Fruit fly (Drosophila melanogaster) whole organism, prepupa: ENCODE data around the gene CG31687.

Experiments used
- Blimp-1 ChIP-seq: fragments of 200-800 bp; sonication (Bioruptor generic); optimal IDR thresholded peaks from 3 replicates; lab custom pipeline; 2017; ENCODE audit warnings: missing biosample characterization, missing genetic modification characterization, mild to moderate bottlenecking, moderate library complexity, missing genetic modification reagents
- CG10631 ChIP-seq: fragments of 200-800 bp; sonication (Bioruptor generic); optimal IDR thresholded peaks from 2 replicates; lab custom pipeline; 2016; ENCODE audit warnings: missing biosample characterization, missing genetic modification characterization
- CG10669 ChIP-seq: fragments of 200-800 bp; sonication (Bioruptor generic); optimal IDR thresholded peaks from 3 replicates; lab custom pipeline; 2018; ENCODE audit warnings: missing biosample characterization, mild to moderate bottlenecking, missing genetic modification characterization, moderate library complexity
- CG11762 ChIP-seq: fragments of 200-800 bp; sonication (Bioruptor generic); optimal IDR thresholded peaks from 3 replicates; lab custom pipeline; 2016; ENCODE audit warnings: missing biosample characterization, missing genetic modification characterization; ENCODE audit not compliant: insufficient read depth
- CG11902 ChIP-seq: fragments of 200-800 bp; sonication (Bioruptor generic); optimal IDR thresholded peaks from 3 replicates; lab custom pipeline; 2016; ENCODE audit warnings: missing biosample characterization, missing genetic modification characterization
- CG15336 ChIP-seq: fragments of 200-800 bp; sonication (Bioruptor generic); IDR thresholded peaks from 2 replicates; pipeline ENCODE4 v1.3.6; 2022; ENCODE audit warnings: missing biosample characterization, missing genetic modification characterization
- CG31627 ChIP-seq: fragments of 200-800 bp; sonication (Bioruptor generic); optimal IDR thresholded peaks from 3 replicates; lab custom pipeline; 2016; ENCODE audit warnings: missing biosample characterization, missing genetic modification characterization
- CG32006 ChIP-seq: fragments of 200-800 bp; sonication (Bioruptor generic); optimal IDR thresholded peaks from 3 replicates; lab custom pipeline; 2017; ENCODE audit warnings: missing biosample characterization, mild to moderate bottlenecking, missing genetic modification characterization
- CG34406 ChIP-seq: fragments of 200-800 bp; sonication (Bioruptor generic); optimal IDR thresholded peaks from 3 replicates; lab custom pipeline; 2016; ENCODE audit warnings: missing biosample characterization, missing genetic modification characterization
- CG3919 ChIP-seq: fragments of 200-800 bp; sonication (Bioruptor generic); optimal IDR thresholded peaks from 3 replicates; lab custom pipeline; 2016; ENCODE audit warnings: missing biosample characterization, missing genetic modification characterization
- CG4318 ChIP-seq: fragments of 200-800 bp; sonication (Bioruptor generic); optimal IDR thresholded peaks from 3 replicates; lab custom pipeline; 2017; ENCODE audit warnings: missing biosample characterization, mild to moderate bottlenecking, missing genetic modification characterization
- CG6163 ChIP-seq: fragments of 200-800 bp; sonication (Bioruptor generic); IDR thresholded peaks from 3 replicates; pipeline ENCODE4 v1.3.6; 2022; ENCODE audit warnings: missing biosample characterization, missing genetic modification characterization
- CG6808 ChIP-seq: fragments of 200-800 bp; sonication (Bioruptor generic); optimal IDR thresholded peaks from 3 replicates; lab custom pipeline; 2017; ENCODE audit warnings: missing biosample characterization, missing genetic modification characterization, mild to moderate bottlenecking, moderate library complexity, missing genetic modification reagents
- CG6854 ChIP-seq: fragments of 200-800 bp; sonication (Bioruptor generic); optimal IDR thresholded peaks from 2 replicates; lab custom pipeline; 2017; ENCODE audit warnings: missing biosample characterization, mild to moderate bottlenecking, missing genetic modification characterization
- CG7368 ChIP-seq: fragments of 200-800 bp; sonication (Bioruptor generic); optimal IDR thresholded peaks from 3 replicates; lab custom pipeline; 2016; ENCODE audit warnings: missing biosample characterization, missing genetic modification characterization
- CG8119 ChIP-seq: fragments of 200-800 bp; sonication (Bioruptor generic); IDR thresholded peaks from 3 replicates; pipeline ENCODE4 v1.3.6; 2022; ENCODE audit warnings: missing biosample characterization, missing genetic modification characterization
- Eip75B ChIP-seq: fragments of 200-800 bp; sonication (Bioruptor generic); optimal IDR thresholded peaks from 3 replicates; lab custom pipeline; 2016; ENCODE audit warnings: missing biosample characterization, missing genetic modification characterization
- Eip78C ChIP-seq: fragments of 200-800 bp; sonication (Bioruptor generic); peaks from one replicate; lab custom pipeline; 2016; ENCODE audit warnings: missing biosample characterization, missing genetic modification characterization
- Eip93F ChIP-seq: fragments of 200-800 bp; sonication (Bioruptor generic); optimal IDR thresholded peaks from 2 replicates; lab custom pipeline; 2016; ENCODE audit warnings: missing biosample characterization, mild to moderate bottlenecking, missing genetic modification characterization
- Ets21C ChIP-seq: fragments of 200-800 bp; sonication (Bioruptor generic); optimal IDR thresholded peaks from 3 replicates; lab custom pipeline; 2016; ENCODE audit warnings: missing biosample characterization, missing genetic modification characterization
- Gug ChIP-seq: fragments of 200-800 bp; sonication (Bioruptor generic); IDR thresholded peaks from 2 replicates; pipeline ENCODE4 v1.3.6; 2022; ENCODE audit warnings: missing biosample characterization, missing genetic modification characterization
- Hr4 ChIP-seq: fragments of 200-800 bp; sonication (Bioruptor generic); optimal IDR thresholded peaks from 3 replicates; lab custom pipeline; 2016; ENCODE audit warnings: missing biosample characterization, missing genetic modification characterization
- Lpt ChIP-seq: fragments of 200-800 bp; sonication (Bioruptor generic); optimal IDR thresholded peaks from 3 replicates; lab custom pipeline; 2016; ENCODE audit warnings: missing biosample characterization, missing genetic modification characterization
- Smox ChIP-seq: fragments of 200-800 bp; sonication (Bioruptor generic); optimal IDR thresholded peaks from 3 replicates; lab custom pipeline; 2016; ENCODE audit warnings: missing biosample characterization, missing genetic modification characterization
- Sox102F ChIP-seq: fragments of 200-800 bp; sonication (Bioruptor generic); optimal IDR thresholded peaks from 2 replicates; lab custom pipeline; 2016; ENCODE audit warnings: missing biosample characterization, mild to moderate bottlenecking, missing genetic modification characterization
- Sox14 ChIP-seq: fragments of 200-800 bp; sonication (Bioruptor generic); optimal IDR thresholded peaks from 3 replicates; lab custom pipeline; 2016; ENCODE audit warnings: missing biosample characterization, missing genetic modification characterization
- Sox15 ChIP-seq: fragments of 200-800 bp; sonication (Bioruptor generic); optimal IDR thresholded peaks from 3 replicates; lab custom pipeline; 2016; ENCODE audit warnings: missing biosample characterization, missing genetic modification characterization
- achi ChIP-seq: fragments of 200-800 bp; sonication (Bioruptor generic); optimal IDR thresholded peaks from 3 replicates; lab custom pipeline; 2016; ENCODE audit warnings: missing biosample characterization, missing genetic modification characterization
- acj6 ChIP-seq: fragments of 200-800 bp; sonication (Bioruptor generic); optimal IDR thresholded peaks from 3 replicates; lab custom pipeline; 2016; ENCODE audit warnings: missing biosample characterization, missing genetic modification characterization
- cyc ChIP-seq: fragments of 200-800 bp; sonication (Bioruptor generic); optimal IDR thresholded peaks from 3 replicates; lab custom pipeline; 2016; ENCODE audit warnings: missing biosample characterization, missing genetic modification characterization
- dac ChIP-seq: fragments of 200-800 bp; sonication (Bioruptor generic); optimal IDR thresholded peaks from 2 replicates; lab custom pipeline; 2017; ENCODE audit warnings: missing biosample characterization, mild to moderate bottlenecking, missing genetic modification characterization
- dsx ChIP-seq: fragments of 200-800 bp; optimal IDR thresholded peaks from 3 replicates; lab custom pipeline; 2019; ENCODE audit warnings: missing biosample characterization, mild to moderate bottlenecking, missing genetic modification characterization, moderate library complexity; ENCODE audit not compliant: poor library complexity, severe bottlenecking
- eg ChIP-seq: fragments of 200-800 bp; sonication (Bioruptor generic); IDR thresholded peaks from 3 replicates; pipeline ENCODE4 v1.3.6; 2022; ENCODE audit warnings: missing biosample characterization, missing genetic modification characterization
- fd85E ChIP-seq: fragments of 200-800 bp; sonication (Bioruptor generic); optimal IDR thresholded peaks from 3 replicates; lab custom pipeline; 2016; ENCODE audit warnings: missing biosample characterization, missing genetic modification characterization
- fkh ChIP-seq: fragments of 200-800 bp; sonication (Bioruptor generic); optimal IDR thresholded peaks from 3 replicates; lab custom pipeline; 2017; ENCODE audit warnings: missing biosample characterization, mild to moderate bottlenecking, missing genetic modification characterization, moderate library complexity
- net ChIP-seq: fragments of 200-800 bp; sonication (Bioruptor generic); optimal IDR thresholded peaks from 3 replicates; lab custom pipeline; 2016; ENCODE audit warnings: missing biosample characterization, missing genetic modification characterization
- pdm3 ChIP-seq: fragments of 200-800 bp; sonication (Bioruptor generic); optimal IDR thresholded peaks from 3 replicates; lab custom pipeline; 2016; ENCODE audit warnings: missing biosample characterization, missing genetic modification characterization
- spab ChIP-seq: fragments of 200-800 bp; sonication (Bioruptor generic); optimal IDR thresholded peaks from 2 replicates; lab custom pipeline; 2017; ENCODE audit warnings: missing biosample characterization, mild to moderate bottlenecking, missing genetic modification characterization, missing genetic modification reagents
- ss ChIP-seq, 2 experiments: fragments of 200-800 bp; sonication (Bioruptor generic); optimal IDR thresholded peaks; 2 replicates in 1 of 2; 3 replicates in 1 of 2; lab custom pipeline; 2017 to 2018; ENCODE audit warnings: mild to moderate bottlenecking in 2 of 2, missing biosample characterization in 2 of 2, missing genetic modification characterization in 2 of 2, moderate library complexity in 1 of 2
- svp ChIP-seq: fragments of 200-800 bp; sonication (Bioruptor generic); peaks from one replicate; lab custom pipeline; 2016; ENCODE audit warnings: missing biosample characterization, missing genetic modification characterization
- topi ChIP-seq: fragments of 200-800 bp; sonication (Bioruptor generic); optimal IDR thresholded peaks from 3 replicates; lab custom pipeline; 2016; ENCODE audit warnings: missing biosample characterization, missing genetic modification characterization
- vri ChIP-seq: fragments of 200-800 bp; sonication (Bioruptor generic); optimal IDR thresholded peaks from 3 replicates; lab custom pipeline; 2016; ENCODE audit warnings: missing biosample characterization, mild to moderate bottlenecking, missing genetic modification characterization

The CG31687 gene

DNA sequence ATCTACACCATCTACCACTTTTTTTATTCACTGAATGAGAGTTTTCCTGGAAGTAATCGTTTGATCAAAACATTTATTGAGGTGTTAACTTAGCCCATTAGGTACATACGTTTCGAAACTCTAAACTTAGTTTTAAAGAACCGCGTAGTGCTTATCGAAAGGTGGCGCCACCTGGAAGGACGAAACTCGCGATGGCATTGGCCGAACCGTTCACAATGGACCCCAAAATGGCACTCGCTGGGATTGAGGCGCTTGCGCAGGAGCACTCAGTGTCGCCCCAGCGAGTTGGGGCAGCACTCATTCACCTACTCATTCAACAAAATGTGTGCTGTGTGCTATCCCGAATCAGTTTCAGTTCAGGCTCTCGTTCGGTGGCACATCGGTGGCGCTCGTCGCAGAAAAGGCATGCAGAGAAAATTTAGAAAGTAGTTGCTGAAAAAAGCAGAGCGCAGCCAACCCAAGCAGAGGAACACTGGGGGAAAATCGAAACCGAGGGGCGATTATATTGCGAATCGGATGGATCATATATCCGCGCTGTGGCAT is 24.1 kb upstream of the CG31687 start, which contains the start of gene CG31688:
CG31688 (plus strand) TSS at position 346 of the 543 bp plus-strand sequence.
- TF ChIP-seq Eip78C (GFP tag; lab: Kevin White, UChicago) (peak; percentile 9), Blimp-1 (GFP tag; lab: Kevin White, UChicago) (no peak)

DNA sequence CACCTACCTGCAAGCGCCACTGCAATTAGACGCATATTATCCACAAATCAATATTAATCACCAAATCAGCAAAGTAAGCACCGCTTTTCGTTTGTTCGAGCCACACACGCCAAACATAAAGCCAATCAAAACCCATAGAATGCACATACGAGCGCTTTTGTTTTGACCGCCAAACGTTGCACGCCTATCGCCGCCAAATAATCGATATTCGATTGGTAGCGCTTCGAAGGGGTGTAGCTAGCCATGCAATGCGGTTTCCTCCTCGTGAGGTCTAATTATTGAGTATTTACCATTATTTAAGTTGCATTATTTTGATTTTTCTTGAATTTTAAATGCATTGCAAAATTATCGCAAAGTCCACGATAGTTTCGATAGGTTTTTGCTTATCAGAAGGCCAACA is 22.6 kb upstream of the CG31687 start:
- TF ChIP-seq ss (GFP tag; optimal IDR thresholded peaks at IDR 0.05; lab: Kevin White, UChicago) (peak in 1 of 2 experiments; percentile 11), CG6163 (0 out of 3 replicates have a peak, but pooled peaks have one; percentile 22), Smox (no peak)

DNA sequence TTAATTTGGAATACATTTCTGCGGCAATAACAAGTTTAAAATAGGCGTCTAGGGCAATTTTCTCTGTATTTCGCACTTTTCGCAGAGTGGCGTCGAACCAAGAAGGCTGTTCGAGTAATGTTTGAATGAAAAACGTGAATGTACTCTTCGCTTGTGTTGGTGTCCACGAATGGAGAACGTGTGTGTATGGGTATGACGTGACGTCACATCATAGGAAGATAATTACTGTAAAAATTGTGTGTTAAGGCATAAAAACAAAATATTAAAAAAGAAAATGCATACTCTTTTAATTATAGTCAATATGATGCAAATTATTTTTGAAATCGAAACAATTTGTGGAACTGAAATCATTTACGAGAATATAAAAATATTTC is 21.7 kb upstream of the CG31687 start:
- TF ChIP-seq Ets21C (GFP tag; lab: Kevin White, UChicago), result no peak
- no peak for TF ChIP-seq Eip75B (GFP tag; lab: Kevin White, UChicago)
- TF ChIP-seq CG7368 (GFP tag; lab: Kevin White, UChicago), result no peak
- no peak for TF ChIP-seq CG8119 (GFP tag; lab: Robert Waterston, UW)
- TF ChIP-seq CG6808 (GFP tag; lab: Kevin White, UChicago), result no peak
- TF ChIP-seq Eip93F (GFP tag; lab: Kevin White, UChicago), result no peak
- TF ChIP-seq topi (GFP tag; lab: Kevin White, UChicago), result no peak
- no peak for TF ChIP-seq CG10669 (GFP tag; lab: Kevin White, UChicago)
- no peak for TF ChIP-seq CG6163
- TF ChIP-seq CG4318 (GFP tag; lab: Kevin White, UChicago), result no peak

- TF ChIP-seq CG10669 (GFP tag; lab: Kevin White, UChicago) (no peak), pdm3 (GFP tag; lab: Kevin White, UChicago) (no peak), topi (GFP tag; lab: Kevin White, UChicago) (no peak), Lpt (no peak), CG34406 (GFP tag; lab: Kevin White, UChicago) (peak; percentile 21), CG10631 (GFP tag; lab: Kevin White, UChicago) (peak; percentile 24), Sox102F (GFP tag; lab: Kevin White, UChicago) (peak; percentile 53), CG6808 (GFP tag; lab: Kevin White, UChicago) (peak; percentile 42), Eip78C (GFP tag; lab: Kevin White, UChicago) (peak; percentile 82), CG6163 (0 out of 3 replicates have a peak, but pooled peaks have one; percentile 41), dsx (GFP tag; lab: Kevin White, UChicago) (peak; percentile 25), cyc (no peak), spab (no peak), fd85E (GFP tag; lab: Kevin White, UChicago) (no peak), CG3919 (GFP tag; lab: Kevin White, UChicago) (peak; percentile 52), Sox15 (no peak), CG11902 (GFP tag; lab: Kevin White, UChicago) (no peak), Eip93F (GFP tag; lab: Kevin White, UChicago) (peak; percentile 24), Sox14 (peak; percentile 51), CG8119 (GFP tag; lab: Robert Waterston, UW) (0 out of 3 replicates have a peak, but pooled peaks have one; percentile 27), CG11762 (GFP tag; lab: Kevin White, UChicago) (no peak), fkh (GFP tag; lab: Kevin White, UChicago) (no peak), svp (GFP tag; lab: Kevin White, UChicago) (no peak), eg (GFP tag; lab: Robert Waterston, UW) (no peak), ss (GFP tag; optimal IDR thresholded peaks at IDR 0.05; lab: Kevin White, UChicago) (peak; percentile 36 to 61), CG7368 (GFP tag; lab: Kevin White, UChicago) (no peak), achi (GFP tag; lab: Kevin White, UChicago) (peak; percentile 84), Hr4 (GFP tag; lab: Kevin White, UChicago) (peak; percentile 5), CG4318 (GFP tag; lab: Kevin White, UChicago) (no peak), dac (GFP tag; lab: Kevin White, UChicago) (no peak), Gug (GFP tag; lab: Robert Waterston, UW) (no peak), Ets21C (GFP tag; lab: Kevin White, UChicago) (no peak), CG15336 (GFP tag; lab: Robert Waterston, UW) (0 out of 2 replicates have a peak, but pooled peaks have one; percentile 8), vri (GFP tag; lab: Kevin White, UChicago) (peak; percentile 90), net (GFP tag; lab: Kevin White, UChicago) (no peak), CG32006 (GFP tag; lab: Kevin White, UChicago) (no peak), acj6 (GFP tag; lab: Kevin White, UChicago) (no peak), CG31627 (no peak), CG6854 (GFP tag; lab: Kevin White, UChicago) (peak; percentile 42)
Measured at dm6 chr2L:20428756-20429408, 21.1 kb upstream of the CG31687 start.
